Fruit fly (Drosophila melanogaster) whole organism, embryonic: ENCODE measurements around the gene aop.

ENCODE experiments used
- Atf6 ChIP-seq: fragments of 200-800 bp; sonication (Bioruptor generic); IDR thresholded peaks from 2 replicates; pipeline ENCODE4 v1.3.6; 2022; ENCODE audit warnings: missing biosample characterization, missing genetic modification characterization
- Awh ChIP-seq: fragments of 200-800 bp; sonication (Bioruptor generic); IDR thresholded peaks from 2 replicates; pipeline ENCODE4, ENCODE4 v1.3.6; 2022; ENCODE audit warnings: missing biosample characterization, missing genetic modification characterization
- BtbVII ChIP-seq: fragments of 200-800 bp; sonication (Bioruptor generic); optimal IDR thresholded peaks from 3 replicates; lab custom pipeline; 2017; ENCODE audit warnings: missing biosample characterization, mild to moderate bottlenecking, missing genetic modification characterization
- CG1024 ChIP-seq: fragments of 200-800 bp; sonication (Bioruptor generic); IDR thresholded peaks from 2 replicates; pipeline ENCODE4 v1.3.6; 2022; ENCODE audit warnings: missing biosample characterization, missing genetic modification characterization
- CG10565 ChIP-seq: fragments of 200-800 bp; sonication (Bioruptor generic); optimal IDR thresholded peaks from 3 replicates; lab custom pipeline; 2016; ENCODE audit warnings: missing biosample characterization, mild to moderate bottlenecking, missing genetic modification characterization
- CG12155 ChIP-seq: fragments of 200-800 bp; sonication (Bioruptor generic); optimal IDR thresholded peaks from 3 replicates; lab custom pipeline; 2016; ENCODE audit warnings: missing biosample characterization, missing genetic modification characterization
- CG12219 ChIP-seq: fragments of 200-800 bp; sonication (Bioruptor generic); optimal IDR thresholded peaks from 3 replicates; lab custom pipeline; 2018; ENCODE audit warnings: missing biosample characterization, mild to moderate bottlenecking, missing genetic modification characterization
- CG13624 ChIP-seq: fragments of 200-800 bp; sonication (Bioruptor generic); optimal IDR thresholded peaks from 2 replicates; lab custom pipeline; 2016; ENCODE audit warnings: missing biosample characterization, missing genetic modification characterization
- CG13894 ChIP-seq: fragments of 200-800 bp; sonication (Bioruptor generic); optimal IDR thresholded peaks from 3 replicates; lab custom pipeline; 2018; ENCODE audit warnings: missing biosample characterization, mild to moderate bottlenecking, missing genetic modification characterization, moderate library complexity
- CG2889 ChIP-seq: fragments of 200-800 bp; sonication (Bioruptor generic); IDR thresholded peaks from 3 replicates; pipeline ENCODE4 v1.3.6; 2022; ENCODE audit warnings: missing biosample characterization, missing genetic modification characterization
- CG30020 ChIP-seq: fragments of 200-800 bp; optimal IDR thresholded peaks from 2 replicates; lab custom pipeline; 2019; ENCODE audit warnings: missing biosample characterization, mild to moderate bottlenecking, missing genetic modification characterization, moderate library complexity
- CG31224 ChIP-seq: fragments of 200-800 bp; sonication (Bioruptor generic); IDR thresholded peaks from 2 replicates; pipeline ENCODE4 v1.3.6; 2022; ENCODE audit warnings: missing biosample characterization, missing genetic modification characterization
- CG42726 ChIP-seq: fragments of 200-800 bp; sonication (Bioruptor generic); IDR thresholded peaks from 2 replicates; pipeline ENCODE4 v1.3.6; 2022; ENCODE audit warnings: missing biosample characterization, missing genetic modification characterization; ENCODE audit not compliant: partially characterized antibody
- CG4328 ChIP-seq: fragments of 200-800 bp; sonication (Bioruptor generic); optimal IDR thresholded peaks from 3 replicates; lab custom pipeline; 2017; ENCODE audit warnings: missing biosample characterization, missing genetic modification reagents, missing genetic modification characterization
- CG7357 ChIP-seq: fragments of 200-800 bp; sonication (Bioruptor generic); IDR thresholded peaks from 3 replicates; pipeline ENCODE4 v1.3.6; 2022; ENCODE audit warnings: missing biosample characterization, missing genetic modification characterization
- CG8359 ChIP-seq: fragments of 200-800 bp; sonication (Bioruptor generic); optimal IDR thresholded peaks from 2 replicates; lab custom pipeline; 2017; ENCODE audit warnings: missing biosample characterization, mild to moderate bottlenecking, missing genetic modification characterization, borderline replicate concordance
- CG8478 ChIP-seq: fragments of >200 bp; optimal IDR thresholded peaks from 2 replicates; lab custom pipeline; 2018
- CHES-1-like ChIP-seq: fragments of 200-800 bp; sonication (Bioruptor generic); optimal IDR thresholded peaks from 2 replicates; lab custom pipeline; 2016; ENCODE audit warnings: missing biosample characterization, missing genetic modification characterization
- CTCF ChIP-seq: fragments of 200-800 bp; sonication (Bioruptor generic); optimal IDR thresholded peaks from 2 replicates; lab custom pipeline; 2017; ENCODE audit warnings: missing biosample characterization, mild to moderate bottlenecking, missing genetic modification characterization, moderate library complexity
- Camta ChIP-seq: fragments of 200-800 bp; sonication (Bioruptor generic); optimal IDR thresholded peaks from 2 replicates; lab custom pipeline; 2016; ENCODE audit warnings: missing biosample characterization, missing genetic modification characterization
- CrebB ChIP-seq: fragments of 200-800 bp; sonication (Bioruptor generic); optimal IDR thresholded peaks from 3 replicates; lab custom pipeline; 2018; ENCODE audit warnings: missing biosample characterization, mild to moderate bottlenecking, missing genetic modification characterization
- D ChIP-seq, 2 experiments: fragments of 200-800 bp in 1 of 2; fragments of >200 bp in 1 of 2; sonication (Bioruptor generic) in 1 of 2; optimal IDR thresholded peaks; 2 replicates in 1 of 2; 3 replicates in 1 of 2; lab custom pipeline; 2017; ENCODE audit warnings: mild to moderate bottlenecking in 1 of 2, missing biosample characterization in 1 of 2, missing genetic modification characterization in 1 of 2, missing genetic modification reagents in 1 of 2
- Deaf1 ChIP-seq: fragments of 200-800 bp; optimal IDR thresholded peaks from 3 replicates; lab custom pipeline; 2019; ENCODE audit warnings: missing biosample characterization, mild to moderate bottlenecking, missing genetic modification characterization, moderate library complexity
- E2f1 ChIP-seq: fragments of 200-800 bp; sonication (Bioruptor generic); IDR thresholded peaks from 2 replicates; pipeline ENCODE4 v1.3.6; 2022; ENCODE audit warnings: missing biosample characterization, missing genetic modification characterization
- HLH4C ChIP-seq: fragments of 200-800 bp; sonication (Bioruptor generic); IDR thresholded peaks from 3 replicates; pipeline ENCODE4 v1.3.6; 2022; ENCODE audit warnings: missing biosample characterization, missing genetic modification characterization; ENCODE audit not compliant: partially characterized antibody
- HLHmδ ChIP-seq: fragments of 200-800 bp; sonication (Bioruptor generic); optimal IDR thresholded peaks from 2 replicates; lab custom pipeline; 2018; ENCODE audit warnings: missing biosample characterization, mild to moderate bottlenecking, missing genetic modification characterization, moderate library complexity
- Hr3 ChIP-seq: fragments of 200-800 bp; sonication (Bioruptor generic); optimal IDR thresholded peaks from 3 replicates; lab custom pipeline; 2016; ENCODE audit warnings: missing biosample characterization, missing genetic modification characterization
- Hr78 ChIP-seq, 2 experiments: fragments of 200-800 bp in 1 of 2; fragments of >200 bp in 1 of 2; sonication (Bioruptor generic) in 1 of 2; optimal IDR thresholded peaks; 2 replicates each; lab custom pipeline; 2017 to 2019; ENCODE audit warnings: missing biosample characterization in 2 of 2, missing genetic modification characterization in 2 of 2, mild to moderate bottlenecking in 1 of 2, moderate library complexity in 1 of 2
- Hsf ChIP-seq: fragments of 200-800 bp; sonication (Bioruptor generic); optimal IDR thresholded peaks from 3 replicates; lab custom pipeline; 2016; ENCODE audit warnings: missing biosample characterization, missing genetic modification characterization
- Jarid2 ChIP-seq: fragments of 200-800 bp; sonication (Bioruptor generic); optimal IDR thresholded peaks from 3 replicates; lab custom pipeline; 2017; ENCODE audit warnings: mild to moderate bottlenecking, missing biosample characterization, missing genetic modification reagents, missing genetic modification characterization
- NFAT ChIP-seq: fragments of 200-800 bp; sonication (Bioruptor generic); IDR thresholded peaks from 2 replicates; pipeline ENCODE4 v1.3.6; 2022; ENCODE audit warnings: missing biosample characterization, missing genetic modification characterization
- Nf-YA ChIP-seq: fragments of 200-800 bp; sonication (Bioruptor generic); IDR thresholded peaks from 2 replicates; pipeline ENCODE4 v1.3.6; 2022; ENCODE audit warnings: missing biosample characterization, missing genetic modification characterization
- Usf ChIP-seq: fragments of 200-800 bp; sonication (Bioruptor generic); optimal IDR thresholded peaks from 2 replicates; lab custom pipeline; 2017; ENCODE audit warnings: missing genotype, missing biosample characterization, missing genetic modification characterization
- ato ChIP-seq: fragments of 200-800 bp; sonication (Bioruptor generic); IDR thresholded peaks from 2 replicates; pipeline ENCODE4 v1.3.6; 2022; ENCODE audit warnings: missing biosample characterization, missing genetic modification characterization; ENCODE audit not compliant: partially characterized antibody
- btn ChIP-seq: fragments of 200-800 bp; sonication (Bioruptor generic); optimal IDR thresholded peaks from 2 replicates; lab custom pipeline; 2016; ENCODE audit warnings: missing biosample characterization, missing genetic modification characterization
- crc ChIP-seq: fragments of 200-800 bp; sonication (Bioruptor generic); optimal IDR thresholded peaks from 2 replicates; lab custom pipeline; 2016; ENCODE audit warnings: missing biosample characterization, missing genetic modification characterization
- cwo ChIP-seq: fragments of 200-800 bp; sonication (Bioruptor generic); optimal IDR thresholded peaks from 3 replicates; lab custom pipeline; 2017; ENCODE audit warnings: missing biosample characterization, missing genetic modification characterization, mild to moderate bottlenecking, moderate library complexity, missing genetic modification reagents
- gem ChIP-seq: fragments of 200-800 bp; sonication (Bioruptor generic); optimal IDR thresholded peaks from 2 replicates; lab custom pipeline; 2019; ENCODE audit warnings: missing biosample characterization, mild to moderate bottlenecking, missing genetic modification characterization, moderate library complexity
- gfzf ChIP-seq: fragments of 200-800 bp; sonication (Bioruptor generic); optimal IDR thresholded peaks from 2 replicates; lab custom pipeline; 2016; ENCODE audit warnings: missing biosample characterization, mild to moderate bottlenecking, missing genetic modification characterization, moderate library complexity
- grau ChIP-seq: fragments of 200-800 bp; optimal IDR thresholded peaks from 3 replicates; lab custom pipeline; 2019; ENCODE audit warnings: missing biosample characterization, mild to moderate bottlenecking, missing genetic modification characterization, moderate library complexity
- inv ChIP-seq: fragments of 200-800 bp; sonication (Bioruptor generic); IDR thresholded peaks from 2 replicates; pipeline ENCODE4 v1.3.6; 2022; ENCODE audit warnings: missing biosample characterization, missing genetic modification characterization; ENCODE audit not compliant: partially characterized antibody
- luna ChIP-seq: fragments of 200-800 bp; sonication (Bioruptor generic); optimal IDR thresholded peaks from 2 replicates; lab custom pipeline; 2016; ENCODE audit warnings: missing biosample characterization, missing genetic modification characterization
- mam ChIP-seq: fragments of 200-800 bp; sonication (Bioruptor generic); optimal IDR thresholded peaks from 3 replicates; lab custom pipeline; 2016; ENCODE audit warnings: missing biosample characterization, missing genetic modification characterization
- pros ChIP-seq: fragments of 200-800 bp; sonication (Bioruptor generic); optimal IDR thresholded peaks from 3 replicates; lab custom pipeline; 2019; ENCODE audit warnings: missing biosample characterization, mild to moderate bottlenecking, missing genetic modification characterization, moderate library complexity
- scrt ChIP-seq: fragments of 200-800 bp; sonication (Bioruptor generic); optimal IDR thresholded peaks from 2 replicates; lab custom pipeline; 2018; ENCODE audit warnings: missing biosample characterization, mild to moderate bottlenecking, missing genetic modification characterization, moderate library complexity
- sens-2 ChIP-seq: fragments of 200-800 bp; sonication (Bioruptor generic); IDR thresholded peaks from 2 replicates; pipeline ENCODE4 v1.3.6; 2022; ENCODE audit warnings: missing biosample characterization, missing genetic modification characterization
- shn ChIP-seq: fragments of 200-800 bp; sonication (Bioruptor generic); optimal IDR thresholded peaks from 3 replicates; lab custom pipeline; 2016; ENCODE audit warnings: missing biosample characterization, missing genetic modification characterization
- so ChIP-seq: fragments of 200-800 bp; sonication (Bioruptor generic); IDR thresholded peaks from 3 replicates; pipeline ENCODE4 v1.3.6; 2022; ENCODE audit warnings: missing biosample characterization, missing genetic modification characterization
- sob ChIP-seq: fragments of 200-800 bp; sonication (Bioruptor generic); IDR thresholded peaks from 2 replicates; pipeline ENCODE4 v1.3.6; 2022; ENCODE audit warnings: missing biosample characterization, missing genetic modification characterization
- zf30C ChIP-seq: fragments of 200-800 bp; sonication (Bioruptor generic); optimal IDR thresholded peaks from 3 replicates; lab custom pipeline; 2018; ENCODE audit warnings: missing biosample characterization, mild to moderate bottlenecking, missing genetic modification characterization
- zfh1 ChIP-seq: fragments of 200-800 bp; sonication (Bioruptor generic); IDR thresholded peaks from 3 replicates; pipeline ENCODE4 v1.3.6; 2022; ENCODE audit warnings: missing biosample characterization, missing genetic modification characterization

Gene aop

dm6 chr2L:2201107-2201561 is 22.6 kb upstream of the aop start (continued):
- TF ChIP-seq E2f1, result peak; percentile 73
- TF ChIP-seq CG13624 (GFP tag; lab: Kevin White, UChicago), result no peak
- no peak for TF ChIP-seq CG2889 (GFP tag; lab: Robert Waterston, UW)
- TF ChIP-seq CG12219 (GFP tag; lab: Kevin White, UChicago), result peak; percentile 77
- TF ChIP-seq CTCF, result peak; percentile 38
- no peak for TF ChIP-seq luna (GFP tag; lab: Kevin White, UChicago)
- peak; percentile 85 for TF ChIP-seq Hsf
- peak; percentile 70; the same call in 2 of the 3 replicates for TF ChIP-seq so (GFP tag; lab: Robert Waterston, UW)
- TF ChIP-seq scrt (GFP tag; lab: Kevin White, UChicago), result peak; percentile 62
- TF ChIP-seq CG30020 (tag; lab: Kevin White, UChicago), result peak; percentile 61
- TF ChIP-seq Deaf1 (tag; lab: Kevin White, UChicago), result no peak
- TF ChIP-seq Jarid2 (GFP tag; lab: Kevin White, UChicago), result peak; percentile 65
- TF ChIP-seq Hr3 (GFP tag; lab: Kevin White, UChicago), result peak; percentile 82
- TF ChIP-seq Usf, result peak; percentile 67
- no peak for TF ChIP-seq HLH4C (GFP tag; lab: Robert Waterston, UW)
- TF ChIP-seq shn (GFP tag; lab: Kevin White, UChicago), result peak; percentile 73
- peak; percentile 54 for TF ChIP-seq btn (GFP tag; lab: Kevin White, UChicago)
- no peak for TF ChIP-seq CHES-1-like (GFP tag; lab: Kevin White, UChicago)
- no peak for TF ChIP-seq inv (GFP tag; lab: Robert Waterston, UW)
- peak; percentile 32; the same call in 1 of the 2 replicates for TF ChIP-seq CG1024 (GFP tag; lab: Robert Waterston, UW)
- TF ChIP-seq CG8359 (GFP tag; lab: Kevin White, UChicago), result peak; percentile 87
- TF ChIP-seq CG12155 (GFP tag; lab: Kevin White, UChicago), result peak; percentile 51
- no peak for TF ChIP-seq sob (GFP tag; lab: Robert Waterston, UW)
- no peak for TF ChIP-seq gfzf (GFP tag; lab: Kevin White, UChicago)
- peak; percentile 19 for TF ChIP-seq mam
- TF ChIP-seq gem (tag; lab: Kevin White, UChicago), result peak; percentile 91
- TF ChIP-seq NFAT, result no peak
- peak; percentile 44 for TF ChIP-seq CG10565
- TF ChIP-seq cwo (GFP tag; lab: Kevin White, UChicago), result peak; percentile 50
- TF ChIP-seq pros (GFP tag; lab: Kevin White, UChicago), result no peak
- TF ChIP-seq D (optimal IDR thresholded peaks at IDR 0.05; lab: Kevin White, UChicago), result no peak
- peak; percentile 96 for TF ChIP-seq D (GFP tag; optimal IDR thresholded peaks at IDR 0.05; lab: Kevin White, UChicago)
- peak; percentile 75 for TF ChIP-seq grau (tag; lab: Kevin White, UChicago)
- no peak for TF ChIP-seq sens-2 (GFP tag; lab: Robert Waterston, UW)
- peak; percentile 67; the same call in 1 of the 2 replicates for TF ChIP-seq Nf-YA (GFP tag; lab: Robert Waterston, UW)
- TF ChIP-seq Atf6 (GFP tag; lab: Robert Waterston, UW), result no peak
- TF ChIP-seq CG8478 (lab: Kevin White, UChicago), result no peak
- TF ChIP-seq HLHmδ (GFP tag; lab: Kevin White, UChicago), result no peak
- TF ChIP-seq CG13894 (tag; lab: Kevin White, UChicago), result no peak
- TF ChIP-seq CG31224 (GFP tag; lab: Robert Waterston, UW), result no peak
- TF ChIP-seq crc, result peak; percentile 42
- TF ChIP-seq Awh (GFP tag; lab: Robert Waterston, UW), result peak; percentile 66
- no peak for TF ChIP-seq CG42726 (GFP tag; lab: Robert Waterston, UW)
- TF ChIP-seq Camta (GFP tag; lab: Kevin White, UChicago), result peak; percentile 75
- TF ChIP-seq CG4328 (GFP tag; lab: Kevin White, UChicago), result peak; percentile 61
- no peak for TF ChIP-seq ato (GFP tag; lab: Robert Waterston, UW)
- peak in 1 of 2 experiments; percentile 67 for TF ChIP-seq Hr78 (GFP tag; optimal IDR thresholded peaks at IDR 0.05; lab: Kevin White, UChicago)
- peak; percentile 53 for TF ChIP-seq CrebB
- peak; percentile 71 for TF ChIP-seq BtbVII
- TF ChIP-seq zf30C (GFP tag; lab: Kevin White, UChicago), result peak; percentile 80
- peak; percentile 83 for TF ChIP-seq zfh1 (GFP tag; lab: Robert Waterston, UW)
- TF ChIP-seq CG7357 (GFP tag; lab: Robert Waterston, UW), result no peak; the same call in 2 of the 3 replicates
